Fruit fly (Drosophila melanogaster): ENCODE results near the gene CG6052.

DNA sequence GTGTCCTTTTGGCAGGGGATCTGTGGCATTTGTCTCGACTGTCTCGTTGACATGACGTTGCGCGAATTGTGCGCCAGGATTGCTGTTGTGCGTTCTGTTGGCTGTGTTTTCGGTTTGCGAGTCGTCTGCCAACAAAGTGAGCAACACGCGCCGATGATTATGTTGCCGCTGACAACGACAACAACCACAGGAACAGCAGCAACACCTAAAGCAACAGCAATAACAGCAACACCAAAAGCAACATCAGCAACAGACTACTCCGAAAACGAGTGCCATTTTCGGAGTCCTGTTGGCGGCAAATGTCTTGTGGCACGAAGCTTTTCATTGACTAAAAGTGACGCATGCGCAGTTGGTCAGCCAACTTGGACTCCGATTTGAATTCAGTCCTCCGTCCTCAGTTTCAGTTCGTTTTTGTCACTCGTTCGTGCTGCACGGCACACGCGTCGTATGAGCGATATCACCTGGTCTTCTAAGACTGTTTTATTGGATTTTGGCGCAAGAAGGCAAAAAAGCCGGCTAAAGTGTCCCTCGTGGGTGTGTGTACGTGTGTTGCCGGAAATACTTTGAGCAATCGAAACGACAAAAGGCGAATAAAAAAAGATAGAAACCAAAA is 39.5 kb downstream of the CG6052 start, which contains the start of gene Ccn:
- TF ChIP-seq CG8301 (tag; optimal IDR thresholded peaks at IDR 0.05) (no peak), gl (tag; optimal IDR thresholded peaks at IDR 0.05) (no peak), CG14655 (GFP tag; optimal IDR thresholded peaks at IDR 0.05) (no peak), CG15710 (tag; optimal IDR thresholded peaks at IDR 0.05) (no peak), Ets98B (GFP tag; IDR thresholded peaks at IDR 0.05) (no peak), CG12605 (GFP tag; IDR thresholded peaks at IDR 0.05) (no peak), fd96Ca (GFP tag; IDR thresholded peaks at IDR 0.05) (no peak), CG13204 (GFP tag; optimal IDR thresholded peaks at IDR 0.05) (no peak), EcR (GFP tag; optimal IDR thresholded peaks at IDR 0.05) (no peak), Snoo (tag; optimal IDR thresholded peaks at IDR 0.05) (no peak), CG17806 (tag; optimal IDR thresholded peaks at IDR 0.05) (no peak), rn (GFP tag; IDR thresholded peaks at IDR 0.05) (no peak), Pif1B (GFP tag; optimal IDR thresholded peaks at IDR 0.05) (no peak), CG10348 (GFP tag; IDR thresholded peaks at IDR 0.05) (no peak)

Data from whole organism, pupa.